Fruit fly (Drosophila melanogaster): ENCODE measurements around the gene Hsc70-4.

Hsc70-4 gene

dm6 chr3R:15293005-15293877 is 50.8 kb downstream of the Hsc70-4 start (continued):
- TF ChIP-seq sima (GFP tag; optimal IDR thresholded peaks at IDR 0.05) (no peak), CG9215 (GFP tag; IDR thresholded peaks at IDR 0.05) (no peak), CG15601 (tag; optimal IDR thresholded peaks at IDR 0.05) (no peak), CG10209 (GFP tag; optimal IDR thresholded peaks at IDR 0.05) (no peak), CG7839 (tag; optimal IDR thresholded peaks at IDR 0.05) (peak; percentile 59), gt (GFP tag; IDR thresholded peaks at IDR 0.05) (no peak), CG6175 (GFP tag; IDR thresholded peaks at IDR 0.05) (no peak), sisA (GFP tag; IDR thresholded peaks at IDR 0.05) (no peak), wek (GFP tag; optimal IDR thresholded peaks at IDR 0.05) (no peak), CG4360 (GFP tag; IDR thresholded peaks at IDR 0.05) (no peak), sug (tag; optimal IDR thresholded peaks at IDR 0.05) (no peak), Mrtf (GFP tag; IDR thresholded peaks at IDR 0.05) (no peak), CG30020 (tag; optimal IDR thresholded peaks at IDR 0.05) (no peak), Dip3 (GFP tag; optimal IDR thresholded peaks at IDR 0.05) (no peak), Lhr (GFP tag; optimal IDR thresholded peaks at IDR 0.05) (no peak), CG3726 (GFP tag; IDR thresholded peaks at IDR 0.05) (no peak), CG14441 (GFP tag; IDR thresholded peaks at IDR 0.05) (no peak), CG17359 (tag; optimal IDR thresholded peaks at IDR 0.05) (peak; percentile 41), CG7928 (GFP tag; optimal IDR thresholded peaks at IDR 0.05) (no peak), CG9437 (GFP tag; optimal IDR thresholded peaks at IDR 0.05) (no peak), CG6813 (GFP tag; optimal IDR thresholded peaks at IDR 0.05) (no peak), Blimp-1 (GFP tag; optimal IDR thresholded peaks at IDR 0.05) (peak; percentile 23), nmo (GFP tag; optimal IDR thresholded peaks at IDR 0.05) (peak; percentile 42), zen2 (GFP tag; IDR thresholded peaks at IDR 0.05; ENCODE audit: partially characterized antibody) (no peak), CG11247 (GFP tag; IDR thresholded peaks at IDR 0.05) (no peak), en (GFP tag; optimal IDR thresholded peaks at IDR 0.05) (no peak), Gsc (GFP tag; IDR thresholded peaks at IDR 0.05) (no peak), Hmx (GFP tag; optimal IDR thresholded peaks at IDR 0.05) (no peak), maf-S (GFP tag; optimal IDR thresholded peaks at IDR 0.05) (no peak), CG12071 (GFP tag; optimal IDR thresholded peaks at IDR 0.05) (no peak), sim (GFP tag; IDR thresholded peaks at IDR 0.05) (no peak), lbe (GFP tag; optimal IDR thresholded peaks at IDR 0.05) (peak; percentile 10), Hr3 (GFP tag; optimal IDR thresholded peaks at IDR 0.05) (no peak), eyg (GFP tag; optimal IDR thresholded peaks at IDR 0.05) (no peak), slou (GFP tag; optimal IDR thresholded peaks at IDR 0.05) (no peak), CG32532 (GFP tag; IDR thresholded peaks at IDR 0.05) (no peak), grn (GFP tag; optimal IDR thresholded peaks at IDR 0.05) (no peak), ewg (GFP tag; optimal IDR thresholded peaks at IDR 0.05) (no peak), CG4282 (GFP tag; optimal IDR thresholded peaks at IDR 0.05) (no peak), Ets65A (GFP tag) (no peak), Drgx (GFP tag; IDR thresholded peaks at IDR 0.05) (no peak), CG5953 (GFP tag; IDR thresholded peaks at IDR 0.05) (no peak), Elba2 (GFP tag; optimal IDR thresholded peaks at IDR 0.05) (no peak), B-H1 (GFP tag; IDR thresholded peaks at IDR 0.05) (no peak), CG18262 (tag; optimal IDR thresholded peaks at IDR 0.05) (no peak), Asciz (GFP tag; optimal IDR thresholded peaks at IDR 0.05) (peak; percentile 38), klu (GFP tag; IDR thresholded peaks at IDR 0.05) (no peak), mirr (GFP tag; optimal IDR thresholded peaks at IDR 0.05) (no peak), CG4617 (GFP tag; optimal IDR thresholded peaks at IDR 0.05; ENCODE audit: borderline replicate concordance) (no peak), CG10274 (GFP tag; optimal IDR thresholded peaks at IDR 0.05) (no peak), Myb (GFP tag; optimal IDR thresholded peaks at IDR 0.05) (peak; percentile 7)
